Fruit fly (Drosophila melanogaster): ENCODE measurements around the gene CG42831.

CG42831 gene

dm6 chr3L:10844548-10845530, 30.2 kb downstream of the CG42831 start (continued):
- TF ChIP-seq Hand (GFP tag; optimal IDR thresholded peaks at IDR 0.05) (no peak), CG7786 (GFP tag; optimal IDR thresholded peaks at IDR 0.05) (peak; percentile 35), Sox102F (GFP tag; optimal IDR thresholded peaks at IDR 0.05) (peak; percentile 44), CG16863 (GFP tag; optimal IDR thresholded peaks at IDR 0.05) (peak; percentile 29), CG9727 (GFP tag; optimal IDR thresholded peaks at IDR 0.05) (peak; percentile 68), CTCF (GFP tag; optimal IDR thresholded peaks at IDR 0.05) (no peak), Mes4 (GFP tag; optimal IDR thresholded peaks at IDR 0.05) (peak; percentile 27), CHES-1-like (GFP tag; optimal IDR thresholded peaks at IDR 0.05) (no peak), Asciz (GFP tag; optimal IDR thresholded peaks at IDR 0.05) (peak; percentile 41), D19A (tag; optimal IDR thresholded peaks at IDR 0.05) (peak; percentile 50), CG2678 (tag; optimal IDR thresholded peaks at IDR 0.05) (peak; percentile 57), chm (GFP tag; IDR thresholded peaks at IDR 0.05) (peak; percentile 59), CG3407 (GFP tag; optimal IDR thresholded peaks at IDR 0.05) (peak; percentile 0), CG10209 (GFP tag; optimal IDR thresholded peaks at IDR 0.05) (peak; percentile 39), CG6254 (GFP tag; optimal IDR thresholded peaks at IDR 0.05) (peak; percentile 27), Xbp1 (GFP tag; optimal IDR thresholded peaks at IDR 0.05) (peak; percentile 26), croc (GFP tag; conservative IDR thresholded peaks at IDR 0.05) (peak; percentile 32; the same call in 1 of the 3 replicates), CG12104 (GFP tag; optimal IDR thresholded peaks at IDR 0.05) (peak; percentile 10), CG16779 (GFP tag; IDR thresholded peaks at IDR 0.05) (no peak), bsh (GFP tag; optimal IDR thresholded peaks at IDR 0.05) (peak in 1 of 2 experiments; percentile 62), Bdp1 (GFP tag; optimal IDR thresholded peaks at IDR 0.05) (no peak), Trl (optimal IDR thresholded peaks at IDR 0.05) (no peak), Trl (GFP tag; optimal IDR thresholded peaks at IDR 0.05) (no peak), Oli (tag; optimal IDR thresholded peaks at IDR 0.05) (peak; percentile 64), Hr3 (GFP tag; optimal IDR thresholded peaks at IDR 0.05) (peak; percentile 37), knrl (GFP tag; IDR thresholded peaks at IDR 0.05; ENCODE audit: partially characterized antibody) (no peak), CG8924 (tag; optimal IDR thresholded peaks at IDR 0.05) (peak; percentile 49), pros (GFP tag; optimal IDR thresholded peaks at IDR 0.05) (peak; percentile 91), oc (tag; optimal IDR thresholded peaks at IDR 0.05) (peak; percentile 17), Myb (GFP tag; optimal IDR thresholded peaks at IDR 0.05) (peak; percentile 17), eve (GFP tag; optimal IDR thresholded peaks at IDR 0.05) (peak in 1 of 2 experiments; percentile 92), CG14710 (tag; optimal IDR thresholded peaks at IDR 0.05) (peak; percentile 90), CG3847 (GFP tag; IDR thresholded peaks at IDR 0.05) (no peak), NC2α (GFP tag; optimal IDR thresholded peaks at IDR 0.05) (peak; percentile 35), CG2199 (GFP tag; IDR thresholded peaks at IDR 0.05) (peak; percentile 80; the same call in 1 of the 3 replicates), Pdp1 (GFP tag; optimal IDR thresholded peaks at IDR 0.05) (peak; percentile 14 to 15), CG12219 (GFP tag; optimal IDR thresholded peaks at IDR 0.05) (peak; percentile 13), jigr1 (GFP tag; IDR thresholded peaks at IDR 0.05) (no peak), nmo (GFP tag; optimal IDR thresholded peaks at IDR 0.05) (peak; percentile 60), Hey (tag; optimal IDR thresholded peaks at IDR 0.05) (peak; percentile 74), ranshi (GFP tag; IDR thresholded peaks at IDR 0.05) (no peak), Dll (GFP tag; IDR thresholded peaks at IDR 0.05; ENCODE audit: partially characterized antibody) (no peak), PHDP (tag; optimal IDR thresholded peaks at IDR 0.05) (peak; percentile 26), ftz-f1 (GFP tag; optimal IDR thresholded peaks at IDR 0.05) (no peak), hkb (optimal IDR thresholded peaks at IDR 0.05) (no peak), hkb (GFP tag; IDR thresholded peaks at IDR 0.05) (no peak), CG7839 (tag; optimal IDR thresholded peaks at IDR 0.05) (peak; percentile 63), tna (GFP tag; IDR thresholded peaks at IDR 0.05; ENCODE audit: partially characterized antibody) (0 out of 2 replicates have a peak, but pooled peaks have one; percentile 27)

All from whole organism, embryonic.